Fruit fly (Drosophila melanogaster) whole organism, pupa: ENCODE measurements around the gene Tbca.

Experiments
- CG10348 ChIP-seq: fragments of 200-800 bp; sonication (Bioruptor generic); IDR thresholded peaks from 2 replicates; pipeline ENCODE4 v1.3.6; 2022; ENCODE audit warnings: missing biosample characterization, missing genetic modification characterization
- CG12605 ChIP-seq: fragments of 200-800 bp; sonication (Bioruptor generic); IDR thresholded peaks from 2 replicates; pipeline ENCODE4 v1.3.6; 2022; ENCODE audit warnings: missing biosample characterization, missing genetic modification characterization
- CG13204 ChIP-seq: fragments of 200-800 bp; sonication (Bioruptor generic); optimal IDR thresholded peaks from 2 replicates; lab custom pipeline; 2018; ENCODE audit warnings: missing biosample characterization, mild to moderate bottlenecking, missing genetic modification characterization, moderate library complexity
- CG14655 ChIP-seq: fragments of 200-800 bp; sonication (Bioruptor generic); optimal IDR thresholded peaks from 3 replicates; lab custom pipeline; 2017; ENCODE audit warnings: mild to moderate bottlenecking, missing biosample characterization, missing genetic modification reagents, missing genetic modification characterization
- CG15710 ChIP-seq: fragments of 200-800 bp; sonication (Bioruptor generic); optimal IDR thresholded peaks from 2 replicates; lab custom pipeline; 2018; ENCODE audit warnings: missing biosample characterization, mild to moderate bottlenecking, missing genetic modification characterization, moderate library complexity
- CG17806 ChIP-seq: fragments of 200-800 bp; sonication (Bioruptor generic); optimal IDR thresholded peaks from 2 replicates; lab custom pipeline; 2018; ENCODE audit warnings: missing biosample characterization, mild to moderate bottlenecking, missing genetic modification characterization, moderate library complexity
- CG32121 ChIP-seq: fragments of 200-800 bp; sonication (Bioruptor generic); IDR thresholded peaks from 2 replicates; pipeline ENCODE4 v1.3.6; 2022; ENCODE audit warnings: missing biosample characterization, missing genetic modification characterization
- CG34367 ChIP-seq: fragments of 200-800 bp; sonication (Bioruptor generic); optimal IDR thresholded peaks from 2 replicates; lab custom pipeline; 2018; ENCODE audit warnings: missing biosample characterization, mild to moderate bottlenecking, missing genetic modification characterization
- CG4496 ChIP-seq: fragments of 200-800 bp; sonication (Bioruptor generic); IDR thresholded peaks from 3 replicates; pipeline ENCODE4 v1.3.6; 2022; ENCODE audit warnings: missing biosample characterization, missing genetic modification characterization
- CG8159 ChIP-seq: fragments of 200-800 bp; sonication (Bioruptor generic); optimal IDR thresholded peaks from 3 replicates; lab custom pipeline; 2018; ENCODE audit warnings: missing biosample characterization, mild to moderate bottlenecking, missing genetic modification characterization, moderate library complexity
- CG8301 ChIP-seq: fragments of 200-800 bp; sonication (Bioruptor generic); optimal IDR thresholded peaks from 2 replicates; lab custom pipeline; 2018; ENCODE audit warnings: missing biosample characterization, mild to moderate bottlenecking, missing genetic modification characterization
- CG9948 ChIP-seq: fragments of 200-800 bp; sonication (Bioruptor generic); optimal IDR thresholded peaks from 2 replicates; lab custom pipeline; 2018; ENCODE audit warnings: missing biosample characterization, mild to moderate bottlenecking, missing genetic modification characterization, moderate library complexity
- D1 ChIP-seq: fragments of 200-800 bp; sonication (Bioruptor generic); optimal IDR thresholded peaks from 2 replicates; lab custom pipeline; 2018; ENCODE audit warnings: missing biosample characterization, mild to moderate bottlenecking, missing genetic modification characterization, moderate library complexity
- EcR ChIP-seq: fragments of 200-800 bp; sonication (Bioruptor generic); optimal IDR thresholded peaks from 3 replicates; lab custom pipeline; 2019; ENCODE audit warnings: missing biosample characterization, missing genetic modification characterization, mild to moderate bottlenecking, moderate library complexity, missing genetic modification reagents
- Ets98B ChIP-seq: fragments of 200-800 bp; sonication (Bioruptor generic); IDR thresholded peaks from 2 replicates; pipeline ENCODE4 v1.3.6; 2022; ENCODE audit warnings: missing biosample characterization, missing genetic modification characterization
- Pif1A ChIP-seq: fragments of 200-800 bp; sonication (Bioruptor generic); optimal IDR thresholded peaks from 3 replicates; lab custom pipeline; 2016; ENCODE audit warnings: missing biosample characterization, missing genetic modification characterization
- Pif1B ChIP-seq: fragments of 200-800 bp; sonication (Bioruptor generic); optimal IDR thresholded peaks from 3 replicates; lab custom pipeline; 2016; ENCODE audit warnings: missing biosample characterization, missing genetic modification characterization
- Snoo ChIP-seq: fragments of 200-800 bp; sonication (Bioruptor generic); optimal IDR thresholded peaks from 3 replicates; lab custom pipeline; 2017; ENCODE audit warnings: missing biosample characterization, mild to moderate bottlenecking, missing genetic modification characterization, inconsistent platforms
- fd96Ca ChIP-seq: fragments of 200-800 bp; sonication (Bioruptor generic); IDR thresholded peaks from 3 replicates; pipeline ENCODE4 v1.3.6; 2022; ENCODE audit warnings: missing biosample characterization, missing genetic modification characterization
- gl ChIP-seq: fragments of 200-800 bp; sonication (Bioruptor generic); optimal IDR thresholded peaks from 2 replicates; lab custom pipeline; 2018; ENCODE audit warnings: missing biosample characterization, mild to moderate bottlenecking, missing genetic modification characterization
- rn ChIP-seq: fragments of 200-800 bp; sonication (Bioruptor generic); IDR thresholded peaks from 2 replicates; pipeline ENCODE4 v1.3.6; 2022; ENCODE audit warnings: missing biosample characterization, missing genetic modification characterization

The Tbca gene

DNA sequence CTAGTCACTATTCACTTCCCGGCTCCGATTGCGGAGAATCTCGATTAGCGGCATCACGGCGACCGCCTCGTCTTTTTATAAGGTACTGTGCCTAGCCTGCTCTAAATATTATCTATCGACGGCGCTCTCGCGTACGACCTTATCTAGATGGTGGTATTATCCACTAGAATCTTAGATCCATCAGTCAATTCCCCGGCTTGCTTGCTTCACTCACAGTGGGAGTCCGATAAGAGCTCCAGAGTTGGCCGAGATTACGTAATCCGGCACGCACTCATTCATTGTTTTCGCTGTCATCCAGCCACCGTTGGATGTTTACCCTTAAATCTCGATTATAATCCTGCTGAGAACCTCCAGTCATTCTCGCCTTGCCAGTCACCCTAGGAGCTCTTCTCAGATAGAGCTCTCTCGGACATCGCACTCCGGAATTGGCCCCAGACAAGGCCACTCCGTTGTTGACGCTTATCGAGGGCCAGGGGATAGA lies 18.3 kb downstream of the Tbca start, which contains the start of gene Smvt:
Gene Smvt (minus strand): TSS at position 51 of the 481 bp plus-strand sequence.
- TF ChIP-seq CG4496 (GFP tag; lab: Robert Waterston, UW) (0 out of 3 replicates have a peak, but pooled peaks have one; percentile 29), fd96Ca (GFP tag; lab: Robert Waterston, UW) (no peak), rn (no peak), EcR (GFP tag; lab: Kevin White, UChicago) (peak; percentile 45)

DNA sequence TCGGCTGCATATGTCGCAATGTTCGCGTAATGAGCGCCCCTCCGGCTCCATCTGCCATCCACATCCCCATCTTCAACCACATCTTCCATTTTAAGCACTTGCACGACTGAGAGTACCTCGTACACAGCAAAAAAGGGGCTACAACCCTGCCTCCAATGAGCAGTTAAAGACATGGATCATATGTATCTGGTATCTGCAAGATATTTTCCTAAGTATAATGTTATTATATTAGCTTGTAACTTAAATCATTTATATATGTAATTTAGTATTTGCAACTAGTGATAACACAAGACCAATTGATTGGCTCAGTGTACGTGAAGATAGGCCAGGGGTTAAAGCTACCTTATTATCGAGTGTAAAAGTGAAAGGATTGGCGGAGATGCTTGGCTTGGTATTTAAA lies 19.4 kb downstream of the Tbca start:
- TF ChIP-seq CG13204 (GFP tag; lab: Kevin White, UChicago), result peak; percentile 22
- TF ChIP-seq CG34367 (tag; lab: Kevin White, UChicago), result peak; percentile 55
- TF ChIP-seq CG32121 (GFP tag; lab: Robert Waterston, UW), result peak; percentile 49; the same call in 1 of the 2 replicates
- peak; percentile 84 for TF ChIP-seq CG8159 (tag; lab: Kevin White, UChicago)
- TF ChIP-seq rn, result no peak
- no peak for TF ChIP-seq CG10348 (GFP tag; lab: Robert Waterston, UW)
- peak; percentile 51; the same call in 2 of the 3 replicates for TF ChIP-seq CG4496 (GFP tag; lab: Robert Waterston, UW)
- peak; percentile 75 for TF ChIP-seq CG17806 (tag; lab: Kevin White, UChicago)
- TF ChIP-seq CG12605, result no peak
- peak; percentile 58 for TF ChIP-seq Ets98B (GFP tag; lab: Robert Waterston, UW)
- TF ChIP-seq CG9948 (tag; lab: Kevin White, UChicago), result peak; percentile 65
- no peak for TF ChIP-seq Snoo (tag; lab: Kevin White, UChicago)
- no peak for TF ChIP-seq gl (tag; lab: Kevin White, UChicago)
- TF ChIP-seq D1 (tag; lab: Kevin White, UChicago), result no peak
- TF ChIP-seq fd96Ca (GFP tag; lab: Robert Waterston, UW), result peak; percentile 78
- peak; percentile 76 for TF ChIP-seq CG14655 (GFP tag; lab: Kevin White, UChicago)
- peak; percentile 76 for TF ChIP-seq Pif1B
- TF ChIP-seq EcR (GFP tag; lab: Kevin White, UChicago), result peak; percentile 2
- TF ChIP-seq Pif1A, result peak; percentile 71
- peak; percentile 70 for TF ChIP-seq CG15710 (tag; lab: Kevin White, UChicago)
- TF ChIP-seq CG8301 (tag; lab: Kevin White, UChicago), result peak; percentile 70

DNA sequence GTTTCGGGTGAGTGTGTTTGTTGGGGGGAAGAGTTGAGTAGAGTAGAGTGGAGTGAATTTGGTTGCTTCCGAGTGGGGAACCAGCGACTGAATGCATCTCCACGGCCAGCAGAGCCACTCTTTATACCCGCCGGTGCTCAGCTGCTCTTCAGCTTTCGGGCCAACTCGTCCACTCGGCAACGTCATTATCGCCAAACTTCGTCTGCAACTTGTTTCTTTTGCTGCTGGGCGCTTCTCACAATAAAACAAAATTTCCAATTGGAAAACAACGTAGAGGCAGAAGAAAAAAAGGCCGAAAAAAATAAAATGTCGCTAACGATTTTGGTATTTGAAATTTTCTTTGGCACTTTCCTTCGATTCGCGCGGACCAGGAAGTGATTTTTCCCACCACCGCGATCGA lies 21.4 kb downstream of the Tbca start, which contains the start of gene CG2150:
Gene CG2150 (minus strand): TSS at position 101 of the 400 bp plus-strand sequence.
- TF ChIP-seq Snoo (tag; lab: Kevin White, UChicago) (no peak), Pif1A (no peak), Ets98B (GFP tag; lab: Robert Waterston, UW) (peak; percentile 24; the same call in 1 of the 2 replicates), CG4496 (GFP tag; lab: Robert Waterston, UW) (peak; percentile 16; the same call in 1 of the 3 replicates)
- TF ChIP-seq, all 21 proteins: peak for 2

DNA sequence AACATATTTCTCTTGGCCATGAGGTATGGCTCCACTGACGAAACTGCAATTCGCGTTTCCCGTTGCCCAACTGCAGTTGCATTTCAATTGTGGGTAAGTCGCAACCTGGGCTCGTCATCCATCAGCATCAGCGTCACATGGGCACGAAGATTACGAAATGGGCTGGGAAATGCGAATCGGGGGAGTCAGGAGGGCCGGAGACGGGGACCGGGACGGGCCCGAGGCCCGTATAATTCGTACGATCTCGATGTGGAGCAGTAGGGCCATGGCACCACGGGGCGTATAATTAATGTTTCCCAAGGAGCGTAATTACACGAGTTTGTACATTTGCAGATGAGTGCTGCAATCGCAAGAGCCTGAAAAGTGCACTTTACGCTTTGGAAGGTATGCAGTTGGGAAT lies 21.9 kb downstream of the Tbca start:
- TF ChIP-seq CG17806 (tag; lab: Kevin White, UChicago) (no peak), CG8301 (tag; lab: Kevin White, UChicago) (no peak), Snoo (tag; lab: Kevin White, UChicago) (no peak), rn (no peak), Pif1A (no peak), Pif1B (no peak), fd96Ca (GFP tag; lab: Robert Waterston, UW) (no peak), CG10348 (GFP tag; lab: Robert Waterston, UW) (no peak)

DNA sequence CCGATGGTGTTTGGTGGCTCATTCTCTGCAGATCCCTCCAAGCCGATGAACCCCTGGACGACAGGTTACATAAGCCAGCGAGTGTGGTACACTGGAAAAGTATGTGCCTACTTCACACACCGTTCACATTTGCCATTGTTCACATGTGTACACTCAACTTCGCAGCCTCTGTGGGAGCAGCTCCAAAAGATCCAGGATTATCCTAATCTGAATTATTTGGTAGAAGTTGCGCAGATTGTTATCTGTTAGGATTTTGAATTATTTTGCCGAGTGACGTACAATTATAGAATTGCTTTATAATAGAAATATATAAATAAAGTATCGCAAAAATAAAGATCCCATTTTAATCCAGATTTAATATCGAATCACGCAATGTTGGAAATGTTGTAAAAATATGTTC lies 24.2 kb downstream of the Tbca start:
- 0 out of 3 replicates have a peak, but pooled peaks have one; percentile 25 for TF ChIP-seq fd96Ca (GFP tag; lab: Robert Waterston, UW)
- peak; percentile 47 for TF ChIP-seq CG9948 (tag; lab: Kevin White, UChicago)
- peak; percentile 54 for TF ChIP-seq CG8159 (tag; lab: Kevin White, UChicago)
- peak; percentile 14 for TF ChIP-seq CG34367 (tag; lab: Kevin White, UChicago)
- peak; percentile 84 for TF ChIP-seq CG14655 (GFP tag; lab: Kevin White, UChicago)
- peak; percentile 71 for TF ChIP-seq CG8301 (tag; lab: Kevin White, UChicago)
- peak; percentile 56 for TF ChIP-seq Pif1A
- TF ChIP-seq CG32121 (GFP tag; lab: Robert Waterston, UW), result no peak
- no peak for TF ChIP-seq D1 (tag; lab: Kevin White, UChicago)
- TF ChIP-seq CG17806 (tag; lab: Kevin White, UChicago), result peak; percentile 32
- TF ChIP-seq CG4496 (GFP tag; lab: Robert Waterston, UW), result no peak
- peak; percentile 47 for TF ChIP-seq Pif1B
- TF ChIP-seq, all 21 proteins: peak for 9

DNA sequence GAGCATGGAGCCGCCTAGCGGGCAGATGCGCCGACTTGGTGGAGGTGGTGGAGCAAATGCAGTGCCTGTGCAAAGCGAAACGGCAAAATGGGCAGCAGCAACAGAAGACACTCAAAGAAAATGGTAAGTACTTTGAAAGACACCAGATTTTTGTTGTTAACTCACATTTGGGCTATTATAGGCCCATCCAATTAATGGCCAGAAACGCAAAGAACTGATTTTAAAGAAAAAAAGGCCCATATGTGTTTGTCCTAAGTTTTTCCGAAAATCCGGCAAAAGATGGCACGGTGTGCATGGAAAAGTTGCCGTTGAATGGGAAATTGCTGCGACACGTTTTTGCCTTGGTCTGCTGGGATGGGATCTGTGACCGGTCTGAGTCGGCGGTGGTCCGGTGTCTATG lies 24.9 kb downstream of the Tbca start:
- TF ChIP-seq rn (peak; percentile 63), CG32121 (GFP tag; lab: Robert Waterston, UW) (peak; percentile 85), gl (tag; lab: Kevin White, UChicago) (no peak), EcR (GFP tag; lab: Kevin White, UChicago) (no peak), CG17806 (tag; lab: Kevin White, UChicago) (peak; percentile 61), D1 (tag; lab: Kevin White, UChicago) (no peak), CG12605 (peak; percentile 68), Pif1A (peak; percentile 75), CG10348 (GFP tag; lab: Robert Waterston, UW) (no peak), Ets98B (GFP tag; lab: Robert Waterston, UW) (peak; percentile 89), CG13204 (GFP tag; lab: Kevin White, UChicago) (no peak), CG9948 (tag; lab: Kevin White, UChicago) (peak; percentile 71), CG34367 (tag; lab: Kevin White, UChicago) (no peak), CG14655 (GFP tag; lab: Kevin White, UChicago) (peak; percentile 91), CG8159 (tag; lab: Kevin White, UChicago) (peak; percentile 45), CG15710 (tag; lab: Kevin White, UChicago) (no peak), Snoo (tag; lab: Kevin White, UChicago) (no peak), CG4496 (GFP tag; lab: Robert Waterston, UW) (peak; percentile 89), fd96Ca (GFP tag; lab: Robert Waterston, UW) (peak; percentile 93), Pif1B (peak; percentile 53), CG8301 (tag; lab: Kevin White, UChicago) (peak; percentile 92)
- TF ChIP-seq, all 21 proteins: peak for 13
